Worm (Caenorhabditis elegans): ENCODE results near the gene gcna-1.

DNA sequence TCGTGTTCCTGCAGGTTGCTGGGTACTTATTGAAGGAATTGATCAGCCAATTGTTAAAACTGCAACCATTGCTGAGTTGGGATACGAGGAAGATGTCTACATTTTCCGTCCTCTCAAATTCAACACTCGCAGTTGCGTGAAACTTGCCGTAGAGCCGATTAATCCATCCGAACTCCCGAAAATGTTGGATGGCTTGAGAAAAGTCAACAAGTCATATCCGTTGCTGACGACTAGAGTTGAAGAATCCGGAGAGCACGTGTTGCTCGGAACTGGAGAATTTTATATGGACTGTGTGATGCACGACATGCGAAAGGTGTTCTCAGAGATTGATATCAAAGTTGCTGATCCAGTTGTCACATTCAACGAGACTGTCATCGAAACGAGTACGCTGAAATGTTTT lies 2.4 kb upstream of the gcna-1 start:
- TF ChIP-seq pha-4 (tag; optimal IDR thresholded peaks at IDR 0.05) (no peak), sea-2 (GFP tag; optimal IDR thresholded peaks at IDR 0.05) (no peak), zag-1 (tag; optimal IDR thresholded peaks at IDR 0.05) (no peak), ztf-4 (tag; optimal IDR thresholded peaks at IDR 0.05) (no peak), eor-1 (tag; optimal IDR thresholded peaks at IDR 0.05) (no peak), fkh-10 (GFP tag; optimal IDR thresholded peaks at IDR 0.05) (no peak)

All from whole organism, L3 larva.